Worm (Caenorhabditis elegans) whole organism, midembryonic: Measurements from ENCODE around the gene sup-36.

Experiments
- T22C8.4 ChIP-seq: fragments of 200-800 bp; sonication (Bioruptor generic); IDR thresholded peaks from 2 replicates; pipeline ENCODE4 v1.3.6; 2022; ENCODE audit warnings: missing genetic modification characterization, missing compliant biosample characterization
- cog-1 ChIP-seq: sonication (generic microtip); optimal IDR thresholded peaks from 2 replicates; lab custom pipeline; 2016; ENCODE audit warnings: missing genetic modification characterization, missing compliant biosample characterization
- flt-1 ChIP-seq: fragments of 200-800 bp; sonication (Bioruptor generic); IDR thresholded peaks from 2 replicates; pipeline ENCODE4 v1.3.6; 2022; ENCODE audit warnings: missing genetic modification characterization, missing compliant biosample characterization
- klf-2 ChIP-seq: fragments of 200-800 bp; sonication (Bioruptor generic); conservative IDR thresholded peaks from 2 replicates; pipeline ENCODE4 v1.3.6; 2022; ENCODE audit warnings: missing genetic modification reagents, missing genetic modification characterization, missing compliant biosample characterization
- med-1 ChIP-seq: sonication (generic microtip); optimal IDR thresholded peaks from 2 replicates; lab custom pipeline; 2017; ENCODE audit warnings: missing genetic modification characterization, mild to moderate bottlenecking, missing compliant biosample characterization, antibody characterized with exemption, missing genetic modification reagents; ENCODE audit not compliant: insufficient read depth
- ref-1 ChIP-seq: fragments of 200-800 bp; sonication (Bioruptor generic); conservative IDR thresholded peaks from 2 replicates; pipeline ENCODE4 v1.3.6; 2022; ENCODE audit warnings: missing genetic modification reagents, missing genetic modification characterization, missing compliant biosample characterization
- tab-1 ChIP-seq: fragments of 200-800 bp; sonication (Bioruptor generic); IDR thresholded peaks from 2 replicates; pipeline ENCODE4 v1.3.6; 2022; ENCODE audit warnings: missing genetic modification characterization, missing compliant biosample characterization
- ztf-23 ChIP-seq: fragments of 200-800 bp; sonication (Bioruptor generic); IDR thresholded peaks from 2 replicates; pipeline ENCODE4 v1.3.6; 2022; ENCODE audit warnings: missing genetic modification reagents, missing genetic modification characterization, missing compliant biosample characterization
- ztf-29 ChIP-seq: fragments of 200-800 bp; sonication (Bioruptor generic); IDR thresholded peaks from 2 replicates; pipeline ENCODE4 v1.3.6; 2022; ENCODE audit warnings: missing genetic modification reagents, missing genetic modification characterization, missing compliant biosample characterization

sup-36 gene

ce11 chrIV:6601213-6601724, at the start of gene sup-36:
TSS of gene sup-36 (plus strand) at chrIV:6601674.
- TF ChIP-seq ztf-23 (GFP tag; lab: Robert Waterston, UW) (no peak), cog-1 (no peak), T22C8.4 (peak; percentile 49), tab-1 (GFP tag; lab: Robert Waterston, UW) (no peak), ztf-29 (GFP tag; lab: Robert Waterston, UW) (no peak), klf-2 (GFP tag; lab: Robert Waterston, UW) (no peak)

ce11 chrIV:6552036-6552435, 49.4 kb upstream of the sup-36 start:
- TF ChIP-seq ztf-23 (GFP tag; lab: Robert Waterston, UW) = no peak
- no peak for TF ChIP-seq flt-1 (GFP tag; lab: Robert Waterston, UW)
- no peak for TF ChIP-seq ref-1 (GFP tag; lab: Robert Waterston, UW)
- no peak for TF ChIP-seq tab-1 (GFP tag; lab: Robert Waterston, UW)
- TF ChIP-seq klf-2 (GFP tag; lab: Robert Waterston, UW) = no peak
- no peak for TF ChIP-seq med-1 (GFP tag; lab: Kevin White, UChicago)
- no peak for TF ChIP-seq T22C8.4
- no peak for TF ChIP-seq cog-1
- no peak for TF ChIP-seq ztf-29 (GFP tag; lab: Robert Waterston, UW)

- TF ChIP-seq T22C8.4 (no peak), ztf-23 (GFP tag; lab: Robert Waterston, UW) (no peak), tab-1 (GFP tag; lab: Robert Waterston, UW) (no peak), ztf-29 (GFP tag; lab: Robert Waterston, UW) (no peak), ref-1 (GFP tag; lab: Robert Waterston, UW) (no peak), med-1 (GFP tag; lab: Kevin White, UChicago) (no peak)
These were observed 46.6 kb upstream of the sup-36 start for ce11 chrIV:6554865-6555264.

- TF ChIP-seq ref-1 (GFP tag; lab: Robert Waterston, UW) (no peak), cog-1 (no peak), T22C8.4 (no peak), ztf-23 (GFP tag; lab: Robert Waterston, UW) (no peak), tab-1 (GFP tag; lab: Robert Waterston, UW) (no peak), med-1 (GFP tag; lab: Kevin White, UChicago) (no peak), ztf-29 (GFP tag; lab: Robert Waterston, UW) (no peak), flt-1 (GFP tag; lab: Robert Waterston, UW) (no peak), klf-2 (GFP tag; lab: Robert Waterston, UW) (no peak)
These were observed 45.8 kb upstream of the sup-36 start, which contains the start of gene paqr-1 for ce11 chrIV:6555388-6556330. TSS of gene paqr-1 (minus strand) at chrIV:6555438.

- TF ChIP-seq T22C8.4 (peak; percentile 46; the same call in 1 of the 2 replicates), med-1 (GFP tag; lab: Kevin White, UChicago) (peak; percentile 43), ztf-23 (GFP tag; lab: Robert Waterston, UW) (peak; percentile 84), cog-1 (peak; percentile 56), flt-1 (GFP tag; lab: Robert Waterston, UW) (peak; percentile 92), klf-2 (GFP tag; lab: Robert Waterston, UW) (0 out of 2 replicates have a peak, but pooled peaks have one; percentile 59), ref-1 (GFP tag; lab: Robert Waterston, UW) (peak; percentile 71; the same call in 1 of the 2 replicates), ztf-29 (GFP tag; lab: Robert Waterston, UW) (0 out of 2 replicates have a peak, but pooled peaks have one; percentile 46), tab-1 (GFP tag; lab: Robert Waterston, UW) (peak; percentile 85)
These were observed 44.7 kb upstream of the sup-36 start, which contains the start of gene try-3 for ce11 chrIV:6556624-6557368. TSS of gene try-3 (plus strand) at chrIV:6557155.

- TF ChIP-seq tab-1 (GFP tag; lab: Robert Waterston, UW) (no peak), cog-1 (no peak), ztf-23 (GFP tag; lab: Robert Waterston, UW) (no peak), med-1 (GFP tag; lab: Kevin White, UChicago) (no peak), T22C8.4 (no peak), klf-2 (GFP tag; lab: Robert Waterston, UW) (no peak), ztf-29 (GFP tag; lab: Robert Waterston, UW) (no peak), flt-1 (GFP tag; lab: Robert Waterston, UW) (no peak), ref-1 (GFP tag; lab: Robert Waterston, UW) (no peak)
These were observed 41.0 kb upstream of the sup-36 start, which contains the start of gene best-9 for ce11 chrIV:6560434-6560833. TSS of gene best-9 (plus strand) at chrIV:6560734.

ce11 chrIV:6562039-6562438, 39.4 kb upstream of the sup-36 start:
- no peak for TF ChIP-seq cog-1
- no peak for TF ChIP-seq ztf-29 (GFP tag; lab: Robert Waterston, UW)
- no peak for TF ChIP-seq ztf-23 (GFP tag; lab: Robert Waterston, UW)
- no peak for TF ChIP-seq tab-1 (GFP tag; lab: Robert Waterston, UW)
- TF ChIP-seq med-1 (GFP tag; lab: Kevin White, UChicago) = no peak
- no peak for TF ChIP-seq flt-1 (GFP tag; lab: Robert Waterston, UW)
- TF ChIP-seq T22C8.4 = no peak
- no peak for TF ChIP-seq klf-2 (GFP tag; lab: Robert Waterston, UW)
- no peak for TF ChIP-seq ref-1 (GFP tag; lab: Robert Waterston, UW)

ce11 chrIV:6565605-6566004, 35.9 kb upstream of the sup-36 start:
- TF ChIP-seq tab-1 (GFP tag; lab: Robert Waterston, UW) (no peak), flt-1 (GFP tag; lab: Robert Waterston, UW) (no peak), cog-1 (no peak), ref-1 (GFP tag; lab: Robert Waterston, UW) (no peak), T22C8.4 (no peak), klf-2 (GFP tag; lab: Robert Waterston, UW) (no peak), med-1 (GFP tag; lab: Kevin White, UChicago) (no peak), ztf-23 (GFP tag; lab: Robert Waterston, UW) (no peak)
